Fruit fly (Drosophila melanogaster) whole organism, wandering third instar larva: ENCODE data around the gene CG14200.

Experiments used
- Abd-B ChIP-seq: fragments of >200 bp; optimal IDR thresholded peaks from 2 replicates; lab custom pipeline; 2017; ENCODE audit warnings: missing biosample characterization, missing genetic modification characterization
- CG9705 ChIP-seq: fragments of 200-800 bp; sonication (Bioruptor generic); optimal IDR thresholded peaks from 2 replicates; lab custom pipeline; 2018; ENCODE audit warnings: missing biosample characterization, mild to moderate bottlenecking, missing genetic modification characterization
- CrebA ChIP-seq: fragments of 200-800 bp; sonication (Bioruptor generic); optimal IDR thresholded peaks from 2 replicates; lab custom pipeline; 2016; ENCODE audit warnings: missing biosample characterization, mild to moderate bottlenecking, missing genetic modification characterization, borderline replicate concordance
- Dfd ChIP-seq: fragments of >200 bp; optimal IDR thresholded peaks from 2 replicates; lab custom pipeline; 2017; ENCODE audit warnings: missing biosample characterization, missing genetic modification characterization
- Dif ChIP-seq: fragments of 200-275, 200-300 bp; sonication (Bioruptor generic); optimal IDR thresholded peaks from 2 replicates; lab custom pipeline; 2018; ENCODE audit warnings: missing biosample characterization, missing genetic modification characterization; ENCODE audit not compliant: partially characterized antibody
- GATAd ChIP-seq: sonication (Bioruptor generic); optimal IDR thresholded peaks from 2 replicates; lab custom pipeline; 2016; ENCODE audit warnings: missing biosample characterization, missing genetic modification characterization
- Hnf4 ChIP-seq: fragments of 200-800 bp; sonication (Bioruptor generic); optimal IDR thresholded peaks from 2 replicates; lab custom pipeline; 2016; ENCODE audit warnings: missing biosample characterization, mild to moderate bottlenecking, missing genetic modification characterization
- Hr78 ChIP-seq: fragments of >200 bp; optimal IDR thresholded peaks from 2 replicates; lab custom pipeline; 2017; ENCODE audit warnings: missing biosample characterization, missing genetic modification characterization
- Hr83 ChIP-seq: fragments of 200-300 bp; sonication (Bioruptor generic); optimal IDR thresholded peaks from 2 replicates; lab custom pipeline; 2016; ENCODE audit warnings: missing biosample characterization, mild to moderate bottlenecking, missing genetic modification characterization, moderate library complexity; ENCODE audit not compliant: poor library complexity, severe bottlenecking
- Mio ChIP-seq: sonication (Bioruptor generic); optimal IDR thresholded peaks from 2 replicates; lab custom pipeline; 2016; ENCODE audit warnings: missing biosample characterization, missing genetic modification characterization
- Myc ChIP-seq: fragments of >200 bp; optimal IDR thresholded peaks from 2 replicates; lab custom pipeline; 2017
- N ChIP-seq: fragments of >200 bp; optimal IDR thresholded peaks from 2 replicates; lab custom pipeline; 2018; ENCODE audit warnings: missing biosample characterization, missing external identifiers, missing genetic modification characterization
- OdsH ChIP-seq: fragments of 200-800 bp; sonication (Bioruptor generic); optimal IDR thresholded peaks from 2 replicates; lab custom pipeline; 2016; ENCODE audit warnings: missing biosample characterization, mild to moderate bottlenecking, missing genetic modification characterization
- Rel ChIP-seq, 2 experiments: fragments of 200-800 bp; sonication (Bioruptor generic) in 1 of 2; optimal IDR thresholded peaks; 2 replicates in 1 of 2; 3 replicates in 1 of 2; lab custom pipeline; 2016 to 2019; ENCODE audit warnings: mild to moderate bottlenecking in 2 of 2, missing biosample characterization in 2 of 2, missing genetic modification characterization in 2 of 2, moderate library complexity in 1 of 2
- Vsx2 ChIP-seq: fragments of 200-300, 225-300 bp; sonication (Bioruptor generic); optimal IDR thresholded peaks from 2 replicates; lab custom pipeline; 2018; ENCODE audit warnings: missing biosample characterization, missing genetic modification characterization; ENCODE audit not compliant: partially characterized antibody
- br ChIP-seq: fragments of 200-800 bp; sonication (Bioruptor generic); optimal IDR thresholded peaks from 2 replicates; lab custom pipeline; 2016; ENCODE audit warnings: missing biosample characterization, missing genetic modification characterization
- brk ChIP-seq: fragments of 200-800 bp; sonication (Bioruptor generic); optimal IDR thresholded peaks from 2 replicates; lab custom pipeline; 2016; ENCODE audit warnings: missing biosample characterization, mild to moderate bottlenecking, missing genetic modification characterization
- dl ChIP-seq, 2 experiments: fragments of 175-275, 200-275 bp in 1 of 2; fragments of 200-275 bp in 1 of 2; sonication (Bioruptor generic); optimal IDR thresholded peaks; lab custom pipeline; 2018; ENCODE audit warnings: mild to moderate bottlenecking in 2 of 2, missing biosample characterization in 2 of 2, missing genetic modification characterization in 2 of 2, moderate library complexity in 2 of 2; ENCODE audit not compliant: partially characterized antibody in 2 of 2, insufficient read depth in 1 of 2
- dmrt93B ChIP-seq: fragments of 200-800 bp; sonication (Bioruptor generic); optimal IDR thresholded peaks from 2 replicates; lab custom pipeline; 2018; ENCODE audit warnings: missing biosample characterization, mild to moderate bottlenecking, missing genetic modification characterization
- dsf ChIP-seq: sonication (Bioruptor generic); optimal IDR thresholded peaks from 2 replicates; lab custom pipeline; 2016; ENCODE audit warnings: missing biosample characterization, missing genetic modification characterization, borderline replicate concordance
- ey ChIP-seq: fragments of 200-800 bp; sonication (Bioruptor generic); optimal IDR thresholded peaks from 2 replicates; lab custom pipeline; 2016; ENCODE audit warnings: missing biosample characterization, missing genetic modification characterization
- foxo ChIP-seq, 2 experiments: fragments of 200-800 bp; sonication (Bioruptor generic); optimal IDR thresholded peaks; 2 replicates in 1 of 2; 3 replicates in 1 of 2; lab custom pipeline; 2016 to 2017; ENCODE audit warnings: missing biosample characterization in 2 of 2, missing genetic modification characterization in 2 of 2
- fru ChIP-seq: fragments of 200-800 bp; sonication (Bioruptor generic); optimal IDR thresholded peaks from 3 replicates; lab custom pipeline; 2016; ENCODE audit warnings: missing biosample characterization, mild to moderate bottlenecking, missing genetic modification characterization
- h ChIP-seq: fragments of 200-800 bp; sonication (Bioruptor generic); optimal IDR thresholded peaks from 3 replicates; lab custom pipeline; 2016; ENCODE audit warnings: missing biosample characterization, mild to moderate bottlenecking, missing genetic modification characterization
- jim ChIP-seq: fragments of 175-275, 200-325 bp; sonication (Bioruptor generic); optimal IDR thresholded peaks from 2 replicates; lab custom pipeline; 2016; ENCODE audit warnings: missing biosample characterization, mild to moderate bottlenecking, missing genetic modification characterization
- psq ChIP-seq: fragments of 200-800 bp; sonication (Bioruptor generic); optimal IDR thresholded peaks from 3 replicates; lab custom pipeline; 2017; ENCODE audit warnings: missing biosample characterization, mild to moderate bottlenecking, missing genetic modification characterization, moderate library complexity
- rgr ChIP-seq: fragments of 200-800 bp; sonication (Bioruptor generic); optimal IDR thresholded peaks from 3 replicates; lab custom pipeline; 2016; ENCODE audit warnings: missing biosample characterization, mild to moderate bottlenecking, missing genetic modification characterization
- sage ChIP-seq: fragments of 200-800 bp; sonication (Bioruptor generic); optimal IDR thresholded peaks from 2 replicates; lab custom pipeline; 2016; ENCODE audit warnings: missing biosample characterization, mild to moderate bottlenecking, missing genetic modification characterization
- sv ChIP-seq: fragments of 200-800 bp; sonication (Bioruptor generic); optimal IDR thresholded peaks from 3 replicates; lab custom pipeline; 2016; ENCODE audit warnings: missing biosample characterization, missing genetic modification characterization
- tai ChIP-seq: sonication (Bioruptor generic); optimal IDR thresholded peaks from 2 replicates; lab custom pipeline; 2016; ENCODE audit warnings: missing biosample characterization, missing genetic modification characterization

CG14200 gene

DNA sequence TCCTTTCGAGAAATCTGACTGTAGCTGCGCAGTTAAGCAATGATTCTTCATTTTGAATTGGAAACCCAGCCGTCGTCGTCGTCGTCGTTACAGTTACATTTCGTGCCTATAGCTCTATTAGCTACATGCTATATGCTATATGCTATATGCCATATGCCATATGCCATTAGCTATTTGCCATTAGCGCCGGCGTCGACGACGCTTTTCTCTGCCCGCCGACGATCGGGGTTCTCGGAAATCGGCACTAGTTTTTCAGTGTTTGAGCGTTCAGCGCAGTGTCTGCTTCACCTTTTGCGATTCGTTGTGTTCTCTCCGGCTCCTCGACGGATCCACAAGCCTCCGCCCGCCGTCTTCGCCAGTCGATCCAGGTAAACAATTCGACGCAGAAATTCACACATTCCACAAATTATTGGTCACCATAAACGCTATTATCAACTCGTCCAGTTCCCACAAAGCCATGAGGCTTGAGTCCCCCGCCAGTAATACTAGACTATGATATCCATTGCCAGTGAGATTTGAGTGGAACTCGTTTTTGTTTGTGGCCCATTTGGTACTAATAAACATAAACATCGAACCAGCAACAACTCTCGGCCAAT is 9.0 kb downstream of the CG14200 start:
- TF ChIP-seq Abd-B (GFP tag; lab: Kevin White, UChicago) (no peak), foxo (GFP tag; optimal IDR thresholded peaks at IDR 0.05; lab: Kevin White, UChicago) (no peak), sv (GFP tag; lab: Kevin White, UChicago) (no peak), Hnf4 (GFP tag; lab: Kevin White, UChicago) (no peak), dmrt93B (GFP tag; lab: Kevin White, UChicago) (no peak)
- TF ChIP-seq, all 38 proteins: peak for 0

DNA sequence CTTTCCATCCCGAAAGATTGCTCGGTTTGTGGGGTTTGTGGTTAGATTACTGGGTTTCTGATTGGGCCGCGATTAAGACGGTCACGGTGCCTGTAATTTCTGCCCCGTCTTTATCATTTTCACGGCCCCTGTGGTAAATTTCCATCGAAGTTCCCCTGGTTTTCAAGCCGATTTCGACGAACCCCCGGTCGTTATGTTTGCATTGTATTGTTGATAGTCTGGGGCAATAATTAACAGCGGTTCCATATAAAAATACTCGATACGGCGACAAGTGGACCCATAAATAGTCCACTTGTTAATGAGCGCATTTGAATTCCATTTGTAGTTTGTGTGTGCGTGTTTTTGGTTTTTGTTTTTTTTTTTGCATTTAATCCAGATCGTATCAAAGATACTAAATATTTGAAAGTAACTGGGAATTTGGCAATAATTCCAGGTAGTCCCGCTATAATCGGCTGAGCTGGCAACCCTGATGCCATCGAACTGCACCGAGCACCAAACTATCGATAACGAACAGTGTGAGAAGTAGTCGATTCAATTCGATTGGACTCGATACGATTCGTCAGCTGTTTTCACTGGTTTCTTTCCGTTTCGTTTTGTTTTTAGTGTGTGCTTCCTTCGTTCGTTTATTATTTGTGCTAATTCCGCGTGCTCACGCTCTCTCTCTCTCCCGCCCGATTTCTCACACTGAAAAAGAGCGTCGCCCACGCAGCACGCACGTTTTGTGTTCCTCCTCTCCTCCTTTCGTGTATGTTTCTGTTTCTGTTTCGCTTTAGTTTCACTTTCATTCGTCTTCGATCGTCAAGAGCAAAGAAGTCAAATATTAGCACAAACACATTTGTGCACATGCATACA is 10.3 kb downstream of the CG14200 start:
- TF ChIP-seq sv (GFP tag; lab: Kevin White, UChicago) (peak; percentile 22), brk (GFP tag; lab: Kevin White, UChicago) (no peak), N (no peak), dsf (GFP tag; lab: Kevin White, UChicago) (no peak), Vsx2 (GFP tag; lab: Kevin White, UChicago) (no peak), CrebA (no peak), Mio (GFP tag; lab: Kevin White, UChicago) (no peak), Dif (GFP tag; lab: Kevin White, UChicago) (no peak), dl (GFP tag; optimal IDR thresholded peaks at IDR 0.05; lab: Kevin White, UChicago; ENCODE audit: insufficient read depth in 1 of 2, partially characterized antibody in 2 of 2) (no peak), GATAd (no peak), ey (GFP tag; lab: Kevin White, UChicago) (peak; percentile 29), fru (GFP tag; lab: Kevin White, UChicago) (peak; percentile 46), Dfd (GFP tag; lab: Kevin White, UChicago) (no peak), br (GFP tag; lab: Kevin White, UChicago) (peak; percentile 12), Rel (GFP tag; optimal IDR thresholded peaks at IDR 0.05; lab: Kevin White, UChicago) (no peak), Rel (tag; optimal IDR thresholded peaks at IDR 0.05; lab: Kevin White, UChicago) (peak; percentile 77), OdsH (GFP tag; lab: Kevin White, UChicago) (peak; percentile 4), psq (peak; percentile 93), jim (GFP tag; lab: Kevin White, UChicago) (no peak), Hnf4 (GFP tag; lab: Kevin White, UChicago) (no peak), foxo (GFP tag; optimal IDR thresholded peaks at IDR 0.05; lab: Kevin White, UChicago) (peak in 1 of 2 experiments; percentile 51), tai (GFP tag; lab: Kevin White, UChicago) (no peak), Hr83 (no peak), rgr (GFP tag; lab: Kevin White, UChicago) (peak; percentile 37), h (peak; percentile 39)

DNA sequence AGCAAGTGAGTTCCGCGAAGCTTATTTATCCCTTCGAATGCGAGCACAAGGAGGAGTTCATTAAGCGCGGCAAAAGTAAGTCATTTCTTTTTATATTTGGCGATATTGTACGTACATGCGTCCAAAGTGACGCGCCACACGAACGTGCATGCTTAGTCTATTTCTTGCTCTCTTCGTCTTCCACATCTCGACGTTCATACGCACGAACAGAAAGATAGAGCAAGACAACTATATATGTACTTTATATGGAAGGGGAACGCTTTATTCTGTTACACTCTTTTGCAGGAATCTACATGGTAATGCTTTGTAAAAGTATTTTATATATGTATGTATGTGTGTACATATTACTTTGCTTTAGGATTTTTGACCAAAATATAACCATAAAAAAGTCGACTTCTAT is 14.9 kb downstream of the CG14200 start:
- no peak for TF ChIP-seq h
- TF ChIP-seq Hr78 (GFP tag; lab: Kevin White, UChicago), result no peak
- TF ChIP-seq dmrt93B (GFP tag; lab: Kevin White, UChicago), result no peak
- TF ChIP-seq CG9705, result no peak
- TF ChIP-seq sage, result no peak
- no peak for TF ChIP-seq Myc (lab: Kevin White, UChicago)
- no peak for TF ChIP-seq psq
- no peak for TF ChIP-seq ey (GFP tag; lab: Kevin White, UChicago)

DNA sequence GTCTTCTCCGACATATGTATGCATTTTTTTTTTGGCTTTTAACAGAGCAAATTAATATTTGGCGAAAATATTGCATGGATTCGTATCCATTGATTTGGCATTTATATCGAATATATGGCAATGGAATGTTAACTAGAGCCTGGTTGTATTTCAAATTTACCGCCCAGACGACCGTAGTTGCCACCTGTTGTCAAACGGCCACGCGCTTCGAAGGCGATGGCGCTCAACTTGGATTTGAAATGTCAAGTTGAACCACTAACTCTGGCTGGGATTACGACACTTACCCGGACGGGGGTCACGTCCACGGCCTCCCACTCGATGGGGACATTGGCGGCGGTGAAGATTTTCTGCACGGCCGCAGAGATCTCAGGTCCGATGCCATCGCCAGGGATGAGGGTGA is 25.1 kb downstream of the CG14200 start:
- TF ChIP-seq sage (no peak), N (no peak), tai (GFP tag; lab: Kevin White, UChicago) (no peak), dmrt93B (GFP tag; lab: Kevin White, UChicago) (no peak), Hr78 (GFP tag; lab: Kevin White, UChicago) (no peak), Hr83 (no peak), GATAd (no peak), Mio (GFP tag; lab: Kevin White, UChicago) (no peak), ey (GFP tag; lab: Kevin White, UChicago) (no peak)
